Worm (Caenorhabditis elegans): Measurements from ENCODE around the gene Y45G12B.3.
A peak's percentile ranks its signal among the peaks of the same experiment; 100 is the strongest.

Y45G12B.3 gene

DNA sequence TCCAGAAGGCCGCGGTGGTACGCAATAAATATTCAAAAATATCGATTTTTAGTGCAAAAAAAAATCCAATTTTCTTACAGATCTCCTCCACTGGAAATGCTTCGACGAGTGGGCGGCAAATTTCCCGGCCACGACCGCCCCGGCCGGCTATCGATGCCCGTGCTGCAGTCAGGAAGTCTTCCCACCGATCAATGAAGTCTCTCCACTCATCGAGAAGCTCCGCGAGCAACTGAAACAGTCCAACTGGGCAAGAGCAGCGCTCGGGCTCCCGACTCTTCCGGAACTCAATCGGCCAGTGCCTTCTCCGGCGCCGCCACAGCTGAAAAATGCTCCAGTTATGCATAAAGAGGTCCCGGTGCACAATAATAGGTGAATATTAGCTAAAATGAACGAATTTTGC is at the start of gene Y45G12B.3:
Gene Y45G12B.3 (minus strand): TSS at position 320 of the 400 bp plus-strand sequence.
- TF ChIP-seq pag-3 (tag; optimal IDR thresholded peaks at IDR 0.05; ENCODE audit: borderline replicate concordance, insufficient read depth), result no peak
- no peak for TF ChIP-seq lin-13 (GFP tag; optimal IDR thresholded peaks at IDR 0.05)
- TF ChIP-seq tbx-2 (tag; optimal IDR thresholded peaks at IDR 0.05), result no peak

DNA sequence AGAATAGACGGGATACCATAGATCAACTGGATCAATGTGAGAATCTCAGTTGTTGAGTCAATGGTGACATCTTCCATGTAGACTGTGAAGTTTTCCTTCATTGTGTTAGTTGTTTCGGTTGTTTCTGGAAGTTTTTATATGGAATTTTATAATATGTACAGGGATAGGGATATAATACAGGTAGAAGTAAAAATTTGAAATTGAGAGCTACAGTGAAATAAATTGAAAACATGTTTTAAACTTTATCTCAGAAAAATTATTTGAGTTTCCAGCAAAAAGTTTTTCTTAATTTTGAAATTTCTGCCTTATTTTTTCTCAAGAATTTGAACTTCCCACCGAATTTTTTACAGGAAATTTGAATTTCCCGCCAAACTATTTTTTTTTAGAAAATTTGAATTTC is 46.2 kb upstream of the Y45G12B.3 start, which contains the start of gene srg-62:
Gene srg-62 (minus strand): TSS at position 101 of the 400 bp plus-strand sequence.
- TF ChIP-seq swsn-7 (tag; optimal IDR thresholded peaks at IDR 0.05) (no peak), aly-2 (tag; optimal IDR thresholded peaks at IDR 0.05) (no peak), ces-1 (GFP tag; optimal IDR thresholded peaks at IDR 0.05) (no peak), skn-1 (tag; optimal IDR thresholded peaks at IDR 0.05) (no peak), ceh-8 (GFP tag; optimal IDR thresholded peaks at IDR 0.05) (no peak), nhr-76 (tag; optimal IDR thresholded peaks at IDR 0.05) (no peak), elt-3 (tag; optimal IDR thresholded peaks at IDR 0.05) (no peak), nhr-71 (tag; optimal IDR thresholded peaks at IDR 0.05) (no peak), C34B4.2 (tag; optimal IDR thresholded peaks at IDR 0.05) (no peak), snpc-4 (tag; optimal IDR thresholded peaks at IDR 0.05) (no peak), jun-1 (tag; optimal IDR thresholded peaks at IDR 0.05) (no peak), ztf-4 (tag; optimal IDR thresholded peaks at IDR 0.05) (no peak), egl-13 (tag; optimal IDR thresholded peaks at IDR 0.05) (no peak), nhr-11 (tag; optimal IDR thresholded peaks at IDR 0.05) (no peak), hlh-4 (tag; optimal IDR thresholded peaks at IDR 0.05) (no peak), lin-39 (tag; optimal IDR thresholded peaks at IDR 0.05) (no peak), unc-86 (tag; optimal IDR thresholded peaks at IDR 0.05) (no peak), rnt-1 (tag; optimal IDR thresholded peaks at IDR 0.05) (no peak), xbp-1 (tag; optimal IDR thresholded peaks at IDR 0.05) (no peak)

DNA sequence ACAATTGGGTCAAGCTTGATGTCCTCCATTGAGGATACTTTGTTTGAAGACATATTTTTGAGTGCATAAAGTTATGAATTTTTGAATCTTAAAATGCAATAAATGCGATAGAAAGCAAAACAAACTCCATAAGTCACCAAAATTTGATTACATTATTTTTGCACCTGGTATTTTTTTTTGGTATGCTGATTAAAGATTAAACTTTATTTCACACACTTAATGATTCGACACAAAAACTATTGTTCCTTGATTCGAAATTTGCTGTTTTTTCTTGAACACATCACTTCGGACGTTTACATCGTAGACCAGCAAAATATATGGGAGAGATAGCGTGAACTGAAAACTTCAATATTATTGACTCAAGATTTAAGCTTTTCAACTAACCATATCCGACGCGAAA is 44.2 kb upstream of the Y45G12B.3 start, which contains the start of gene srg-61:
Gene srg-61 (minus strand): TSS at position 101 of the 400 bp plus-strand sequence.
- TF ChIP-seq vab-15 (tag; optimal IDR thresholded peaks at IDR 0.05) (no peak), fkh-8 (tag; optimal IDR thresholded peaks at IDR 0.05) (no peak), elt-3 (tag; optimal IDR thresholded peaks at IDR 0.05) (no peak), dpl-1 (GFP tag; optimal IDR thresholded peaks at IDR 0.05) (no peak), alr-1 (tag; optimal IDR thresholded peaks at IDR 0.05; ENCODE audit: borderline replicate concordance) (no peak), rnt-1 (tag; optimal IDR thresholded peaks at IDR 0.05) (no peak)

DNA sequence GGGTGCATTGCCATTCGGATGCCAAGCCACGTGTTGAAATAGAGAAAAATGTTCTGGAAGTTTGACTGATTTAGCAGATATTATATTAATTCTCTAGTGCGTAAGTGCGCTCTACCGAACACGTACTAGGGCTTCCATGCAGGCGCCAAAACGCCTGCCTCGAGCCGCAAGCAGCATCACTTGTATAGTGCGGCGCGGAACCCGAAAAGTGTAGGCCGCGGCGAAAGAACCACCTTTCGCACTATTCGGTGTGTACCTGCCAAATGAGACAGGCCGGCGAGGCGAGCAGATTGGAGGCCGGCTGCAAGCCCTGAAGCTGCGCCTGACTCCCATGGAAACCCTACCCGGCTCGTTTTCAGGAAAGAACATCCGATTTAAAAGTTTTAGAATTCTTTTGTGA is 43.6 kb upstream of the Y45G12B.3 start:
- no peak for TF ChIP-seq rnt-1 (tag; optimal IDR thresholded peaks at IDR 0.05)
- TF ChIP-seq aha-1 (tag; optimal IDR thresholded peaks at IDR 0.05), result no peak
- no peak for TF ChIP-seq ztf-11 (tag; optimal IDR thresholded peaks at IDR 0.05)
- TF ChIP-seq snpc-4 (tag; optimal IDR thresholded peaks at IDR 0.05), result peak; percentile 63
- no peak for TF ChIP-seq zag-1 (tag; optimal IDR thresholded peaks at IDR 0.05)

DNA sequence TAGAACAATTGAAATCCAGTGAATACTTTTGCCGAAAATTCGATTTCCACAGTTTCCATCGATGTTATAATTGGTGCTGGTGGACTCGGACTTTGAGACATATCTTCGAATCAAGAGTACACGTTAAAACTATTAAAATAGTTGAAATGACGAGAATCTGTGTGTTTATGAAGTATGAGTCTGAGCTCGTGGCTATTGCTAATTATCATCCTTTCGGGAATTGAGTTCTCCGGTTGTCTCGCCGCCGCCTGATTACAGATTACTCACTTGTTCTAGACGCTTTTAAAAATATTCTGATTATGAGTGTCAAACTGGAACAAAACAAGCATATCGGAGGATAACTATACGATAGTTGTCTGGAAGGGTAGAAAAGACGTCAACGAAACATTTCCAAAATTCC is 42.1 kb upstream of the Y45G12B.3 start, which contains the start of gene srg-56:
Gene srg-56 (minus strand): TSS at position 101 of the 400 bp plus-strand sequence.
- no peak for TF ChIP-seq nhr-12 (tag; optimal IDR thresholded peaks at IDR 0.05)
- peak; percentile 18 for TF ChIP-seq fkh-8 (tag; optimal IDR thresholded peaks at IDR 0.05)

DNA sequence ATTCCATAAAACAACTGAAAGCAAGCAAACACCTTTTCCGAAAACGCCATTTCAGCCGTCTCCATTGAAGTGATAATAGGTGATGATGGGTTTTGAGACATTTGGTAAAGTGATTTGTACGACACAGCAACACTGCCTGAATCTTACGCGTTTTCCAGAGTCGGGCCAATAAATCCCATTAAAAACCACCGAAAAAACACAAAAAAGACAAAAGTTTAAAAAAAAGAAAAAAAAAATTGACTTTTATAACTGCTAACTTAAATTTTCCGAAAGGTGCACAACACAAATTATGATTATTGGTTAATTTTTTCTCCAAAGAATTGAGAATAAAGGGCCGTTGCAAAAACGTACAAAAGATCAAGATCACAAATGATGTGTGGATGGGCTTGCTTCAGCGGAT is 38.3 kb upstream of the Y45G12B.3 start, which contains the start of gene srg-57:
Gene srg-57 (minus strand): TSS at position 101 of the 400 bp plus-strand sequence.
- TF ChIP-seq alr-1 (tag; optimal IDR thresholded peaks at IDR 0.05; ENCODE audit: borderline replicate concordance), result no peak
- TF ChIP-seq ama-1 (optimal IDR thresholded peaks at IDR 0.05), result no peak
- TF ChIP-seq nhr-237 (tag; optimal IDR thresholded peaks at IDR 0.05), result no peak
- no peak for TF ChIP-seq irx-1 (tag; optimal IDR thresholded peaks at IDR 0.05)
- TF ChIP-seq tbx-2 (tag; optimal IDR thresholded peaks at IDR 0.05), result no peak
- no peak for TF ChIP-seq lin-14 (GFP tag; optimal IDR thresholded peaks at IDR 0.05)
- no peak for TF ChIP-seq nhr-12 (tag; optimal IDR thresholded peaks at IDR 0.05)
- no peak for TF ChIP-seq lin-39 (tag; optimal IDR thresholded peaks at IDR 0.05)
- TF ChIP-seq nhr-11 (tag; optimal IDR thresholded peaks at IDR 0.05), result no peak
- TF ChIP-seq snpc-4 (tag; optimal IDR thresholded peaks at IDR 0.05), result no peak
- TF ChIP-seq unc-30 (tag; optimal IDR thresholded peaks at IDR 0.05), result no peak
- TF ChIP-seq rnt-1 (tag; optimal IDR thresholded peaks at IDR 0.05), result no peak
- no peak for TF ChIP-seq pag-3 (tag; optimal IDR thresholded peaks at IDR 0.05; ENCODE audit: borderline replicate concordance, insufficient read depth)
- no peak for TF ChIP-seq efl-3 (GFP tag; optimal IDR thresholded peaks at IDR 0.05)
- no peak for TF ChIP-seq C34B4.2 (tag; optimal IDR thresholded peaks at IDR 0.05)
- no peak for TF ChIP-seq hpl-2 (GFP tag; optimal IDR thresholded peaks at IDR 0.05)
- no peak for TF ChIP-seq elt-2 (tag; optimal IDR thresholded peaks at IDR 0.05)
- TF ChIP-seq nhr-85 (tag), result no peak
- TF ChIP-seq ceh-8 (GFP tag; optimal IDR thresholded peaks at IDR 0.05), result no peak
- TF ChIP-seq nhr-76 (tag; optimal IDR thresholded peaks at IDR 0.05), result no peak
